Worm (Caenorhabditis elegans): ENCODE data around the gene dyn-1.
A peak's percentile ranks its signal among the peaks of the same experiment; 100 is the strongest.

Gene dyn-1

DNA sequence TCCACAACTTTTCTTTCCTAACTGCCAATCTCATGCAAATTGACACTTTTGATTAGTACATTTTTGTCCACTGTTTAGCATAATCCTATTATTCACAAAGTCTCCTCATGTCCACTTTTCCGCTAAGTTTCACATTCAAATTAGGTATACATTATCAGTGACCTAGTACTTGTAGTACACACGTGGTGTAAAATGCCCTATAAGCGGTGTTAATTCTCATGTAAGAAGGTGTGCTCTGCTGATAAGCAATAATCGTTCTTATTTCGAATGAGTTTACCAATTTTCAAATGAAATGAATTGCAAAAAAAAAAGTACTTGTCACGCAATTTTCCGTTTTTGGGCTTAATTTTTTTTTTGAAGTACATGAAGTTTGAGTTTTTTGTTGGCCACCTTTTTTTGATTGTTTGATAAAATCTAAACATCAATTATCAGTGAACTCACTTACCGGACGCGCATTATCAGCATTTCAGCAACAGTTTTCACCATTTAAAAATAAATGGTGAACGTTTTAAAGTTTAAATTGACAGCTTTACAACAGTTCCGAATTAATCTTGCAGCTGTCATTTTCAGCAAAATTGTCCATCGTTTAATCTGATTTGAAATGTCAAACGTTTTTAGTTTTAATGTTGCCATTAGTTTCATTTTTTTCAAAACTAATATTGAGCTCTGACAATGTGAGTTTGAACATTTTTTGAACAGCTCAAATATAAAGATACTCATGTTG is 30.1 kb downstream of the dyn-1 start (continued):
- no peak for TF ChIP-seq ceh-28 (tag; optimal IDR thresholded peaks at IDR 0.05)
- TF ChIP-seq mdl-1 (tag; optimal IDR thresholded peaks at IDR 0.05): peak in 1 of 2 experiments; percentile 12
- peak; percentile 74 for TF ChIP-seq pqm-1 (tag; optimal IDR thresholded peaks at IDR 0.05)

DNA sequence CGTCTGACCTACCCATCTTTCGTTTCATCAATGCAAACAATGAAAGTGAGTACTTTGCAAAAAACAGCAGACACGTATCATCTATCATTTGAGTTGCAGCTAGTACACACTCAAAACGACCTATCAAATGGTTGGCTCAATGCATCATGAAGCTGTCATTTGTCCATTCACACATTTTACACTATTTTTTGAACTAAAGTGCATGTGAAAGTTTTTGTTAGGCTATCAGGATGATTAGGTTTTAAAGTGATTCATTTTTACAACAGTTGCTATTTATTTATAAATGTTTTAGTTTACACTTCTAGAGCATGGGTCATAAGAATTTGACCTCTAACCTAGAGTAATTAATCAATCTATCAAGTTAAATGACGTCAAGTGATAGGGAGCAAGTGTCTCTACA is 31.2 kb downstream of the dyn-1 start:
- no peak for TF ChIP-seq nhr-28 (tag; optimal IDR thresholded peaks at IDR 0.05)
- TF ChIP-seq unc-130 (GFP tag; optimal IDR thresholded peaks at IDR 0.05): no peak
- no peak for TF ChIP-seq lir-3 (tag; optimal IDR thresholded peaks at IDR 0.05)
- no peak for TF ChIP-seq Y5F2A.4 (GFP tag; optimal IDR thresholded peaks at IDR 0.05)
- TF ChIP-seq gei-8 (GFP tag; optimal IDR thresholded peaks at IDR 0.05): no peak
- no peak for TF ChIP-seq sdz-12 (GFP tag; optimal IDR thresholded peaks at IDR 0.05)
- TF ChIP-seq lin-39 (tag; optimal IDR thresholded peaks at IDR 0.05): no peak
- TF ChIP-seq unc-62 (GFP tag; optimal IDR thresholded peaks at IDR 0.05 in 1 of 2): peak in 1 of 2 experiments; percentile 70
- TF ChIP-seq unc-62 (tag; optimal IDR thresholded peaks at IDR 0.05): no peak
- no peak for TF ChIP-seq nhr-25 (tag; optimal IDR thresholded peaks at IDR 0.05; ENCODE audit: borderline replicate concordance, insufficient read depth)
- peak in 1 of 2 experiments; percentile 78 for TF ChIP-seq daf-16 (GFP tag; optimal IDR thresholded peaks at IDR 0.05)
- no peak for TF ChIP-seq daf-16 (tag; optimal IDR thresholded peaks at IDR 0.05)
- TF ChIP-seq ceh-20 (GFP tag; IDR thresholded peaks at IDR 0.05): no peak
- TF ChIP-seq hlh-11 (tag; optimal IDR thresholded peaks at IDR 0.05): no peak
- TF ChIP-seq nhr-41 (GFP tag; IDR thresholded peaks at IDR 0.05): no peak
- TF ChIP-seq tra-1 (GFP tag; IDR thresholded peaks at IDR 0.05): no peak
- TF ChIP-seq dmd-6 (GFP tag; IDR thresholded peaks at IDR 0.05): 0 out of 2 replicates have a peak, but pooled peaks have one; percentile 19
- TF ChIP-seq hlh-30 (tag; optimal IDR thresholded peaks at IDR 0.05; ENCODE audit: insufficient read depth): no peak
- no peak for TF ChIP-seq dve-1 (tag; optimal IDR thresholded peaks at IDR 0.05; ENCODE audit: insufficient read depth)
- no peak for TF ChIP-seq ceh-28 (tag; optimal IDR thresholded peaks at IDR 0.05)
- TF ChIP-seq ztf-7 (tag; optimal IDR thresholded peaks at IDR 0.05): no peak

DNA sequence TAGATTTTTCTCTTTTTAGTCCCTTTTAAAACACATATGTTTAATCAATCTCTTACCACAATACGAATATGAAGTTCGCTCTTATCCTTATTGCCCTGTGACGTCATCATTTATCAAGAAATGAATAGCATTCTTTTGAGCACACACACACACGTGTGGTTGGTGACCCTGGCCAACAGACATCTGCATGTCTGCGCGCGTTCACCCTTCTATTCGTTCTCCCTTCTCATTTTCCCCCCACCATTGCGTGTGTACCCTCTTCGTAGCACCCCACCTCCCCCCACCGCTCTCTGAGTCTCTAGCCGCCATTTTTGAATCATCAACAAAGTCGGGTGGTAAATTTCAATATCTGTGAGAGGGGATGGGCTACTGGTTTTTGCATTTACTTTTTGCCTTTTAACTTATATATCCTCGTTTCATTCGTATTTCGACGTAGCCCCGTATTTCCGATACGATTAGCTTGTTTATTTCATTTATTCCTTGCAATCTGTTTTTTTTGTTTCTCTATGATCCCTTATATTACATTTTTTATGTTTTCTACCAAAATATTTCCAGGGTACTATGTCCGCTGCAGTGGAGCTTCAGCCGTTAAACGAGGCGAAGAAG is 31.9 kb downstream of the dyn-1 start, which contains the start of gene ent-2:
ent-2 (plus strand) TSS at position 556 of the 606 bp plus-strand sequence.
- no peak for TF ChIP-seq lin-1 (GFP tag; IDR thresholded peaks at IDR 0.05)
- TF ChIP-seq mxl-2 (GFP tag; conservative IDR thresholded peaks at IDR 0.05): no peak
- peak; percentile 16 for TF ChIP-seq rbr-2 (tag; optimal IDR thresholded peaks at IDR 0.05)
- peak; percentile 70 for TF ChIP-seq hmg-1.1 (GFP tag; IDR thresholded peaks at IDR 0.05)
- TF ChIP-seq dpl-1 (GFP tag; optimal IDR thresholded peaks at IDR 0.05): no peak
- peak; percentile 71 for TF ChIP-seq fkh-10 (GFP tag; optimal IDR thresholded peaks at IDR 0.05)
- peak; percentile 68 for TF ChIP-seq mep-1 (tag; optimal IDR thresholded peaks at IDR 0.05)
- TF ChIP-seq mdl-1 (tag; optimal IDR thresholded peaks at IDR 0.05): peak in 1 of 2 experiments; percentile 84
- TF ChIP-seq aha-1 (tag): peak; percentile 13
- TF ChIP-seq daf-16 (GFP tag; optimal IDR thresholded peaks at IDR 0.05): no peak
- no peak for TF ChIP-seq daf-16 (tag; optimal IDR thresholded peaks at IDR 0.05)
- no peak for TF ChIP-seq lin-15B (tag; optimal IDR thresholded peaks at IDR 0.05)
- TF ChIP-seq ZK546.5 (tag; optimal IDR thresholded peaks at IDR 0.05): no peak
- TF ChIP-seq F10B5.3 (tag; optimal IDR thresholded peaks at IDR 0.05): no peak
- no peak for TF ChIP-seq ama-1 (optimal IDR thresholded peaks at IDR 0.05)
- no peak for TF ChIP-seq R02D3.7 (tag; optimal IDR thresholded peaks at IDR 0.05)
- TF ChIP-seq pha-4 (GFP tag; IDR thresholded peaks at IDR 0.05): no peak
- no peak for TF ChIP-seq pha-4 (tag; optimal IDR thresholded peaks at IDR 0.05)
- peak; percentile 19; the same call in 1 of the 2 replicates for TF ChIP-seq dmd-6 (GFP tag; IDR thresholded peaks at IDR 0.05)
- no peak for TF ChIP-seq unc-62 (GFP tag; optimal IDR thresholded peaks at IDR 0.05 in 1 of 2)
- TF ChIP-seq unc-62 (tag; optimal IDR thresholded peaks at IDR 0.05): no peak
- no peak for TF ChIP-seq nhr-76 (tag; optimal IDR thresholded peaks at IDR 0.05)
- no peak for TF ChIP-seq nhr-77 (tag; optimal IDR thresholded peaks at IDR 0.05)
- TF ChIP-seq Y75B8A.6 (GFP tag; IDR thresholded peaks at IDR 0.05): no peak
- no peak for TF ChIP-seq aly-2 (tag; optimal IDR thresholded peaks at IDR 0.05)
- TF ChIP-seq lsy-2 (tag; optimal IDR thresholded peaks at IDR 0.05): peak in 1 of 2 experiments; percentile 40
- TF ChIP-seq Y5F2A.4 (GFP tag; optimal IDR thresholded peaks at IDR 0.05): no peak
- no peak for TF ChIP-seq ceh-28 (tag; optimal IDR thresholded peaks at IDR 0.05)
- 0 out of 2 replicates have a peak, but pooled peaks have one; percentile 13 for TF ChIP-seq set-16 (GFP tag; IDR thresholded peaks at IDR 0.05)
- TF ChIP-seq lin-39 (tag; optimal IDR thresholded peaks at IDR 0.05): no peak
- TF ChIP-seq egl-27 (tag; optimal IDR thresholded peaks at IDR 0.05): no peak
- no peak for TF ChIP-seq lin-38 (GFP tag; IDR thresholded peaks at IDR 0.05)
